Fruit fly (Drosophila melanogaster) whole organism, embryonic: ENCODE results near the gene CG5087.

Experiments used
- ATbp ChIP-seq: fragments of 200-800 bp; sonication (Bioruptor generic); optimal IDR thresholded peaks from 2 replicates; lab custom pipeline; 2017; ENCODE audit warnings: missing biosample characterization, mild to moderate bottlenecking, missing genetic modification characterization, missing genetic modification reagents
- Blimp-1 ChIP-seq: fragments of 200-800 bp; sonication (Bioruptor generic); optimal IDR thresholded peaks from 3 replicates; lab custom pipeline; 2018; ENCODE audit warnings: missing biosample characterization, missing genetic modification characterization, mild to moderate bottlenecking, moderate library complexity, missing genetic modification reagents
- BtbVII ChIP-seq: fragments of 200-800 bp; sonication (Bioruptor generic); optimal IDR thresholded peaks from 3 replicates; lab custom pipeline; 2017; ENCODE audit warnings: missing biosample characterization, mild to moderate bottlenecking, missing genetic modification characterization
- CG10462 ChIP-seq: fragments of 200-800 bp; sonication (Bioruptor generic); optimal IDR thresholded peaks from 2 replicates; lab custom pipeline; 2016; ENCODE audit warnings: missing biosample characterization, missing genetic modification characterization
- CG11695 ChIP-seq: fragments of 200-800 bp; sonication (Bioruptor generic); IDR thresholded peaks from 3 replicates; pipeline ENCODE4 v1.3.6; 2022; ENCODE audit warnings: missing biosample characterization, missing genetic modification characterization
- CG12104 ChIP-seq: fragments of 200-800 bp; sonication (Bioruptor generic); optimal IDR thresholded peaks from 3 replicates; lab custom pipeline; 2016; ENCODE audit warnings: missing biosample characterization, missing genetic modification characterization
- CG13296 ChIP-seq: fragments of 200-800 bp; sonication (Bioruptor generic); optimal IDR thresholded peaks from 3 replicates; lab custom pipeline; 2018; ENCODE audit warnings: missing biosample characterization, mild to moderate bottlenecking, missing genetic modification characterization
- CG14014 ChIP-seq: fragments of 200-800 bp; sonication (Bioruptor generic); IDR thresholded peaks from 2 replicates; pipeline ENCODE4 v1.3.6; 2022; ENCODE audit warnings: missing biosample characterization, missing genetic modification characterization
- CG17361 ChIP-seq: fragments of 200-800 bp; sonication (Bioruptor generic); IDR thresholded peaks from 3 replicates; pipeline ENCODE4 v1.3.6; 2022; ENCODE audit warnings: missing biosample characterization, missing genetic modification characterization
- CG17829 ChIP-seq: fragments of 200-800 bp; optimal IDR thresholded peaks from 2 replicates; lab custom pipeline; 2019; ENCODE audit warnings: missing biosample characterization, mild to moderate bottlenecking, missing genetic modification characterization, moderate library complexity
- CG18262 ChIP-seq: fragments of 200-800 bp; optimal IDR thresholded peaks from 3 replicates; lab custom pipeline; 2019; ENCODE audit warnings: missing biosample characterization, mild to moderate bottlenecking, missing genetic modification characterization, moderate library complexity
- CG18599 ChIP-seq: fragments of 200-800 bp; sonication (Bioruptor generic); optimal IDR thresholded peaks from 3 replicates; lab custom pipeline; 2017; ENCODE audit warnings: missing biosample characterization, missing genetic modification characterization, mild to moderate bottlenecking, moderate library complexity, missing genetic modification reagents
- CG18764 ChIP-seq: fragments of 200-800 bp; sonication (Bioruptor generic); optimal IDR thresholded peaks from 3 replicates; lab custom pipeline; 2016; ENCODE audit warnings: missing biosample characterization, missing genetic modification characterization
- CG2712 ChIP-seq: fragments of 200-800 bp; optimal IDR thresholded peaks from 3 replicates; lab custom pipeline; 2019; ENCODE audit warnings: missing biosample characterization, mild to moderate bottlenecking, missing genetic modification characterization, moderate library complexity
- CG4707 ChIP-seq: fragments of 200-800 bp; sonication (Bioruptor generic); optimal IDR thresholded peaks from 2 replicates; lab custom pipeline; 2018; ENCODE audit warnings: missing biosample characterization, mild to moderate bottlenecking, missing genetic modification characterization, moderate library complexity
- CG6654 ChIP-seq: fragments of 200-800 bp; sonication (Bioruptor generic); optimal IDR thresholded peaks from 2 replicates; lab custom pipeline; 2017; ENCODE audit warnings: missing biosample characterization, mild to moderate bottlenecking, missing genetic modification characterization
- CG6765 ChIP-seq: fragments of 200-800 bp; sonication (Bioruptor generic); optimal IDR thresholded peaks from 3 replicates; lab custom pipeline; 2017; ENCODE audit warnings: missing biosample characterization, mild to moderate bottlenecking, missing genetic modification characterization
- CG7839 ChIP-seq: fragments of 200-800 bp; sonication (Bioruptor generic); optimal IDR thresholded peaks from 3 replicates; lab custom pipeline; 2018; ENCODE audit warnings: missing biosample characterization, mild to moderate bottlenecking, missing genetic modification characterization, moderate library complexity
- CG8359 ChIP-seq: fragments of 200-800 bp; sonication (Bioruptor generic); optimal IDR thresholded peaks from 2 replicates; lab custom pipeline; 2017; ENCODE audit warnings: missing biosample characterization, mild to moderate bottlenecking, missing genetic modification characterization, borderline replicate concordance
- CG8924 ChIP-seq: fragments of 200-800 bp; optimal IDR thresholded peaks from 3 replicates; lab custom pipeline; 2019; ENCODE audit warnings: missing biosample characterization, mild to moderate bottlenecking, missing genetic modification characterization, moderate library complexity
- CG9215 ChIP-seq: fragments of 200-800 bp; sonication (Bioruptor generic); IDR thresholded peaks from 2 replicates; pipeline ENCODE4 v1.3.6; 2022; ENCODE audit warnings: missing biosample characterization, missing genetic modification characterization
- Chrac-16 ChIP-seq: fragments of 200-800 bp; sonication (Bioruptor generic); optimal IDR thresholded peaks from 3 replicates; lab custom pipeline; 2016; ENCODE audit warnings: missing biosample characterization, missing genetic modification characterization
- Doc3 ChIP-seq: fragments of 200-800 bp; sonication (Bioruptor generic); IDR thresholded peaks from 3 replicates; pipeline ENCODE4 v1.3.6; 2022; ENCODE audit warnings: missing biosample characterization, missing genetic modification characterization; ENCODE audit not compliant: partially characterized antibody
- E2f2 ChIP-seq: fragments of 200-800 bp; sonication (Bioruptor generic); IDR thresholded peaks from 2 replicates; pipeline ENCODE4 v1.3.6; 2022; ENCODE audit warnings: missing biosample characterization, missing genetic modification characterization
- Eip74EF ChIP-seq, 2 experiments: fragments of 200-800 bp in 1 of 2; fragments of >200 bp in 1 of 2; sonication (Bioruptor generic) in 1 of 2; optimal IDR thresholded peaks; 2 replicates each; lab custom pipeline; 2017 to 2019; ENCODE audit warnings: missing biosample characterization in 2 of 2, missing genetic modification characterization in 2 of 2, mild to moderate bottlenecking in 1 of 2, moderate library complexity in 1 of 2
- Fer3 ChIP-seq: fragments of 200-800 bp; sonication (Bioruptor generic); optimal IDR thresholded peaks from 2 replicates; lab custom pipeline; 2018; ENCODE audit warnings: missing biosample characterization, mild to moderate bottlenecking, missing genetic modification characterization, moderate library complexity
- H2.0 ChIP-seq: fragments of 200-800 bp; sonication (Bioruptor generic); IDR thresholded peaks from 2 replicates; pipeline ENCODE4 v1.3.6; 2022; ENCODE audit warnings: missing biosample characterization, missing genetic modification characterization
- HHEX ChIP-seq: fragments of 200-800 bp; sonication (Bioruptor generic); optimal IDR thresholded peaks from 3 replicates; lab custom pipeline; 2017; ENCODE audit warnings: missing biosample characterization, mild to moderate bottlenecking, missing genetic modification characterization, missing genetic modification reagents
- HLHmδ ChIP-seq: fragments of 200-800 bp; sonication (Bioruptor generic); optimal IDR thresholded peaks from 2 replicates; lab custom pipeline; 2018; ENCODE audit warnings: missing biosample characterization, mild to moderate bottlenecking, missing genetic modification characterization, moderate library complexity
- Nf-YC ChIP-seq: fragments of 200-800 bp; optimal IDR thresholded peaks from 3 replicates; lab custom pipeline; 2019; ENCODE audit warnings: missing biosample characterization, mild to moderate bottlenecking, missing genetic modification characterization, moderate library complexity
- Oli ChIP-seq: fragments of 200-800 bp; sonication (Bioruptor generic); optimal IDR thresholded peaks from 2 replicates; lab custom pipeline; 2018; ENCODE audit warnings: missing biosample characterization, mild to moderate bottlenecking, missing genetic modification characterization, moderate library complexity
- Rfx ChIP-seq: fragments of 200-800 bp; sonication (Bioruptor generic); IDR thresholded peaks from 2 replicates; pipeline ENCODE4 v1.3.6; 2022; ENCODE audit warnings: missing biosample characterization, missing genetic modification characterization
- Six4 ChIP-seq: fragments of 200-800 bp; sonication (Bioruptor generic); optimal IDR thresholded peaks from 2 replicates; lab custom pipeline; 2016; ENCODE audit warnings: missing biosample characterization, missing genetic modification characterization
- Sox100B ChIP-seq: fragments of 200-800 bp; sonication (Bioruptor generic); optimal IDR thresholded peaks from 3 replicates; lab custom pipeline; 2018; ENCODE audit warnings: missing biosample characterization, mild to moderate bottlenecking, missing genetic modification characterization
- Xrp1 ChIP-seq: fragments of 200-800 bp; sonication (Bioruptor generic); IDR thresholded peaks from 2 replicates; pipeline ENCODE4 v1.3.6; 2022; ENCODE audit warnings: missing biosample characterization, missing genetic modification characterization
- YL-1 ChIP-seq: fragments of 200-800 bp; sonication (Bioruptor generic); optimal IDR thresholded peaks from 3 replicates; lab custom pipeline; 2017; ENCODE audit warnings: missing biosample characterization, mild to moderate bottlenecking, missing genetic modification characterization
- bsh ChIP-seq, 2 experiments: fragments of 200-800 bp; sonication (Bioruptor generic); optimal IDR thresholded peaks; 2 replicates each; lab custom pipeline; 2017 to 2018; ENCODE audit warnings: mild to moderate bottlenecking in 2 of 2, missing biosample characterization in 2 of 2, missing genetic modification characterization in 2 of 2, moderate library complexity in 1 of 2
- croc ChIP-seq: fragments of 200-800 bp; sonication (Bioruptor generic); conservative IDR thresholded peaks from 3 replicates; pipeline ENCODE4 v1.3.6; 2022; ENCODE audit warnings: missing biosample characterization, missing genetic modification characterization
- danr ChIP-seq: fragments of 200-800 bp; sonication (Bioruptor generic); IDR thresholded peaks from 2 replicates; pipeline ENCODE4 v1.3.6; 2022; ENCODE audit warnings: missing biosample characterization, missing genetic modification characterization
- esg ChIP-seq: fragments of 200-800 bp; sonication (Bioruptor generic); conservative IDR thresholded peaks from 2 replicates; pipeline ENCODE4 v1.3.6; 2022; ENCODE audit warnings: missing biosample characterization, missing genetic modification characterization
- fd96Cb ChIP-seq: fragments of 200-800 bp; sonication (Bioruptor generic); optimal IDR thresholded peaks from 2 replicates; lab custom pipeline; 2018; ENCODE audit warnings: missing biosample characterization, mild to moderate bottlenecking, missing genetic modification characterization, moderate library complexity
- gcm ChIP-seq: fragments of 200-800 bp; sonication (Bioruptor generic); optimal IDR thresholded peaks from 2 replicates; lab custom pipeline; 2019; ENCODE audit warnings: missing biosample characterization, mild to moderate bottlenecking, missing genetic modification characterization, moderate library complexity
- gcm2 ChIP-seq: fragments of 200-800 bp; sonication (Bioruptor generic); optimal IDR thresholded peaks from 2 replicates; lab custom pipeline; 2016; ENCODE audit warnings: missing biosample characterization, missing genetic modification characterization
- lbe ChIP-seq: fragments of 200-800 bp; sonication (Bioruptor generic); optimal IDR thresholded peaks from 2 replicates; lab custom pipeline; 2016; ENCODE audit warnings: missing biosample characterization, mild to moderate bottlenecking, missing genetic modification characterization
- mam ChIP-seq: fragments of 200-800 bp; sonication (Bioruptor generic); optimal IDR thresholded peaks from 3 replicates; lab custom pipeline; 2016; ENCODE audit warnings: missing biosample characterization, missing genetic modification characterization
- phol ChIP-seq: fragments of 200-800 bp; sonication (Bioruptor generic); optimal IDR thresholded peaks from 3 replicates; lab custom pipeline; 2018; ENCODE audit warnings: missing biosample characterization, mild to moderate bottlenecking, missing genetic modification characterization, moderate library complexity
- row ChIP-seq: fragments of 200-800 bp; sonication (Bioruptor generic); IDR thresholded peaks from 3 replicates; pipeline ENCODE4 v1.3.6; 2022; ENCODE audit warnings: missing biosample characterization, missing genetic modification characterization
- sd ChIP-seq: fragments of 200-800 bp; sonication (Bioruptor generic); optimal IDR thresholded peaks from 3 replicates; lab custom pipeline; 2018; ENCODE audit warnings: missing biosample characterization, mild to moderate bottlenecking, missing genetic modification characterization, moderate library complexity
- shn ChIP-seq: fragments of 200-800 bp; sonication (Bioruptor generic); optimal IDR thresholded peaks from 3 replicates; lab custom pipeline; 2016; ENCODE audit warnings: missing biosample characterization, missing genetic modification characterization

CG5087 gene

DNA sequence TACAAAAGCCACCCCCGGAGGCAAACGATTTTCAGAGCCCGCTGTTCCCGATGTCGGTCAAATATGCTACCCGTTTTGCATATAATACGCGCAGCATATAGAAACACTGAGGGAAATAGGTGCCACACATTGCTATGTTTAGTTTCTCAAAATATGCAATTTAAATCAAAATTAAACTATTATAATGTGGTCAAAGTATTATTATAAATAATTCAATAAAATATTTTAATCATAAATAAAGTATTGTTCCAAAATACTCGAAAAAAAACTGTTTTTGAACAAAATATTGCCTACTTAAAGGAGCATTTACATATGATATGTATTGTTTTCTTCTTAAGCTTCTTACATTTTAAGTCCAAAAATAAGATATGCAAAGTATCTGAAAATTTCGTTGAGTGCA is 47.0 kb upstream of the CG5087 start:
- TF ChIP-seq CG7839 (tag; lab: Kevin White, UChicago) (peak; percentile 68), lbe (no peak), CG17361 (GFP tag; lab: Robert Waterston, UW) (peak; percentile 83), gcm (GFP tag; lab: Kevin White, UChicago) (peak; percentile 39), CG10462 (GFP tag; lab: Kevin White, UChicago) (peak; percentile 25), CG6765 (GFP tag; lab: Kevin White, UChicago) (peak; percentile 6), CG12104 (GFP tag; lab: Kevin White, UChicago) (peak; percentile 51), CG17829 (tag; lab: Kevin White, UChicago) (peak; percentile 69), Oli (tag; lab: Kevin White, UChicago) (peak; percentile 72), shn (GFP tag; lab: Kevin White, UChicago) (no peak), Eip74EF (GFP tag; optimal IDR thresholded peaks at IDR 0.05; lab: Kevin White, UChicago) (peak in 1 of 2 experiments; percentile 13), Six4 (GFP tag; lab: Kevin White, UChicago) (peak; percentile 12), fd96Cb (tag; lab: Kevin White, UChicago) (peak; percentile 66), bsh (GFP tag; optimal IDR thresholded peaks at IDR 0.05; lab: Kevin White, UChicago) (peak in 1 of 2 experiments; percentile 62), Nf-YC (tag; lab: Kevin White, UChicago) (peak; percentile 7), CG8359 (GFP tag; lab: Kevin White, UChicago) (peak; percentile 45), E2f2 (GFP tag; lab: Robert Waterston, UW) (peak; percentile 24; the same call in 1 of the 2 replicates), H2.0 (GFP tag; lab: Robert Waterston, UW) (0 out of 2 replicates have a peak, but pooled peaks have one; percentile 20), mam (no peak), CG2712 (tag; lab: Kevin White, UChicago) (peak; percentile 76), sd (tag; lab: Kevin White, UChicago) (peak; percentile 2), CG4707 (GFP tag; lab: Kevin White, UChicago) (no peak), HLHmδ (GFP tag; lab: Kevin White, UChicago) (no peak), CG8924 (tag; lab: Kevin White, UChicago) (peak; percentile 73), BtbVII (GFP tag; lab: Kevin White, UChicago) (peak; percentile 12), CG18764 (peak; percentile 10), Chrac-16 (peak; percentile 18), CG18262 (tag; lab: Kevin White, UChicago) (peak; percentile 81), Doc3 (no peak), phol (peak; percentile 73), Fer3 (tag; lab: Kevin White, UChicago) (peak; percentile 55), YL-1 (GFP tag; lab: Kevin White, UChicago) (peak; percentile 1), CG14014 (GFP tag; lab: Robert Waterston, UW) (0 out of 2 replicates have a peak, but pooled peaks have one; percentile 26), ATbp (GFP tag; lab: Kevin White, UChicago) (peak; percentile 34), HHEX (GFP tag; lab: Kevin White, UChicago) (peak; percentile 24), danr (GFP tag; lab: Robert Waterston, UW) (no peak), Sox100B (GFP tag; lab: Kevin White, UChicago) (peak; percentile 72), CG13296 (GFP tag; lab: Kevin White, UChicago) (peak; percentile 50), croc (peak; percentile 25; the same call in 1 of the 3 replicates), Xrp1 (GFP tag; lab: Robert Waterston, UW) (0 out of 2 replicates have a peak, but pooled peaks have one; percentile 18), CG18599 (GFP tag; lab: Kevin White, UChicago) (peak; percentile 56), Blimp-1 (peak; percentile 69), gcm2 (GFP tag; lab: Kevin White, UChicago) (no peak), CG9215 (GFP tag; lab: Robert Waterston, UW) (0 out of 2 replicates have a peak, but pooled peaks have one; percentile 8), CG11695 (GFP tag; lab: Robert Waterston, UW) (peak; percentile 59; the same call in 2 of the 3 replicates), Rfx (GFP tag; lab: Robert Waterston, UW) (peak; percentile 20; the same call in 1 of the 2 replicates), CG6654 (GFP tag; lab: Kevin White, UChicago) (no peak), row (peak; percentile 51; the same call in 2 of the 3 replicates), esg (GFP tag; lab: Robert Waterston, UW) (peak; percentile 23; the same call in 1 of the 2 replicates)
